Worm (Caenorhabditis elegans) whole organism, young adult: Measurements from ENCODE around the gene str-86.

ENCODE experiments used
- F57C9.4 ChIP-seq: sonication (generic microtip); optimal IDR thresholded peaks from 2 replicates; lab custom pipeline; 2017; ENCODE audit warnings: mild to moderate bottlenecking, missing genetic modification characterization, missing compliant biosample characterization
- attf-3 ChIP-seq: fragments of 200-800 bp; sonication (Bioruptor generic); conservative IDR thresholded peaks from 2 replicates; pipeline ENCODE4 v1.3.6; 2022; ENCODE audit warnings: missing genetic modification reagents, missing genetic modification characterization, missing compliant biosample characterization
- bed-2 ChIP-seq: fragments of 200-800 bp; sonication (Bioruptor generic); IDR thresholded peaks from 2 replicates; pipeline ENCODE4 v1.3.6; 2022; ENCODE audit warnings: missing genetic modification reagents, missing genetic modification characterization, missing compliant biosample characterization
- efl-1 ChIP-seq: fragments of 150-350 bp; optimal IDR thresholded peaks from 2 replicates; lab custom pipeline; 2014; ENCODE audit warnings: missing biosample characterization, missing genetic modification reagents, missing genetic modification characterization
- rcor-1 ChIP-seq: fragments of 200-800 bp; sonication (Bioruptor generic); IDR thresholded peaks from 2 replicates; pipeline ENCODE4 v1.3.6; 2022; ENCODE audit warnings: missing genetic modification reagents, missing genetic modification characterization, missing compliant biosample characterization
- repo-1 ChIP-seq: sonication (generic microtip); optimal IDR thresholded peaks from 2 replicates; lab custom pipeline; 2017; ENCODE audit warnings: mild to moderate bottlenecking, missing genetic modification characterization, missing compliant biosample characterization
- unc-130 ChIP-seq: sonication (generic microtip); optimal IDR thresholded peaks from 2 replicates; lab custom pipeline; 2016; ENCODE audit warnings: missing genetic modification reagents, missing genetic modification characterization, missing compliant biosample characterization
- ztf-18 ChIP-seq: sonication (generic microtip); optimal IDR thresholded peaks from 2 replicates; lab custom pipeline; 2016; ENCODE audit warnings: missing genotype, mild to moderate bottlenecking, missing genetic modification characterization, missing compliant biosample characterization

- TF ChIP-seq rcor-1 (no peak), repo-1 (no peak), ztf-18 (no peak), efl-1 (GFP tag; lab: Kevin White, UChicago) (no peak), F57C9.4 (no peak), unc-130 (no peak), attf-3 (GFP tag; lab: Robert Waterston, UW) (no peak), bed-2 (GFP tag; lab: Robert Waterston, UW) (no peak)
Observed at ce11 chrV:9005243-9005642, 21.7 kb upstream of the str-86 start, which contains the start of gene srx-3.
